Worm (Caenorhabditis elegans): ENCODE data around the gene vep-2.

ce11 chrX:3611042-3611623 lies 17.0 kb upstream of the vep-2 start, which contains the start of gene C18B2.5:
- TF ChIP-seq T22C8.4 (GFP tag; IDR thresholded peaks at IDR 0.05) (no peak), flt-1 (GFP tag; IDR thresholded peaks at IDR 0.05) (no peak), klf-2 (GFP tag; conservative IDR thresholded peaks at IDR 0.05) (no peak), ztf-23 (GFP tag; IDR thresholded peaks at IDR 0.05) (no peak), ref-1 (GFP tag; conservative IDR thresholded peaks at IDR 0.05) (no peak), tab-1 (GFP tag; IDR thresholded peaks at IDR 0.05) (no peak), med-1 (GFP tag; optimal IDR thresholded peaks at IDR 0.05; ENCODE audit: insufficient read depth) (no peak)
